Worm (Caenorhabditis elegans) whole organism, dauer: ENCODE data around the gene nsun-5.

Experiments used
- unc-62 ChIP-seq: sonication (generic microtip); optimal IDR thresholded peaks from 2 replicates; lab custom pipeline; 2017; ENCODE audit warnings: missing biosample characterization, missing genetic modification reagents, missing genetic modification characterization

nsun-5 gene

ce11 chrII:14969320-14969950, at the start of gene nsun-5, which contains the start of the genes pole-4 and metl-2:
TSS of gene nsun-5 (plus strand) at chrII:14969617.
TSS of gene pole-4 (minus strand) at chrII:14969354.
TSS of gene metl-2 (plus strand) at chrII:14969900.
- TF ChIP-seq unc-62 (GFP tag; lab: Kevin White, UChicago): no peak

- no peak for TF ChIP-seq unc-62 (GFP tag; lab: Kevin White, UChicago)
These were observed 40.7 kb upstream of the nsun-5 start for ce11 chrII:14928766-14929165.

- no peak for TF ChIP-seq unc-62 (GFP tag; lab: Kevin White, UChicago)
These were observed 33.9 kb upstream of the nsun-5 start for ce11 chrII:14935431-14936071.

- TF ChIP-seq unc-62 (GFP tag; lab: Kevin White, UChicago): no peak
These were observed 31.1 kb upstream of the nsun-5 start for ce11 chrII:14938319-14938718.

ce11 chrII:14940325-14940724, 29.1 kb upstream of the nsun-5 start:
- no peak for TF ChIP-seq unc-62 (GFP tag; lab: Kevin White, UChicago)

ce11 chrII:14940980-14941379, 28.4 kb upstream of the nsun-5 start:
- no peak for TF ChIP-seq unc-62 (GFP tag; lab: Kevin White, UChicago)

ce11 chrII:14945518-14945917, 23.9 kb upstream of the nsun-5 start:
- TF ChIP-seq unc-62 (GFP tag; lab: Kevin White, UChicago): no peak

ce11 chrII:14946545-14946944, 22.9 kb upstream of the nsun-5 start:
- no peak for TF ChIP-seq unc-62 (GFP tag; lab: Kevin White, UChicago)

- TF ChIP-seq unc-62 (GFP tag; lab: Kevin White, UChicago): no peak
These were observed 16.9 kb upstream of the nsun-5 start for ce11 chrII:14952464-14953064.

ce11 chrII:14958113-14958512, 11.3 kb upstream of the nsun-5 start, which contains the start of gene Y53F4B.1:
TSS of gene Y53F4B.1 (minus strand) at chrII:14958213.
- TF ChIP-seq unc-62 (GFP tag; lab: Kevin White, UChicago): no peak

ce11 chrII:14959273-14959672, 10.1 kb upstream of the nsun-5 start:
- TF ChIP-seq unc-62 (GFP tag; lab: Kevin White, UChicago): no peak

- TF ChIP-seq unc-62 (GFP tag; lab: Kevin White, UChicago): no peak
These were observed 5.4 kb upstream of the nsun-5 start, which contains the start of gene elo-9 for ce11 chrII:14964008-14964407. TSS of gene elo-9 (minus strand) at chrII:14964108.

ce11 chrII:14964877-14965276, 4.5 kb upstream of the nsun-5 start:
- no peak for TF ChIP-seq unc-62 (GFP tag; lab: Kevin White, UChicago)

- no peak for TF ChIP-seq unc-62 (GFP tag; lab: Kevin White, UChicago)
These were observed 3.0 kb upstream of the nsun-5 start for ce11 chrII:14966420-14966819.

- no peak for TF ChIP-seq unc-62 (GFP tag; lab: Kevin White, UChicago)
These were observed 2.3 kb upstream of the nsun-5 start for ce11 chrII:14967084-14967483.

ce11 chrII:14968275-14968674, 1.1 kb upstream of the nsun-5 start:
- TF ChIP-seq unc-62 (GFP tag; lab: Kevin White, UChicago): no peak
